Fruit fly (Drosophila melanogaster) whole organism, embryonic: Measurements from ENCODE around the gene Gr93a.

ENCODE experiments used
- Adf1 ChIP-seq: fragments of 200-800 bp; sonication (Bioruptor generic); IDR thresholded peaks from 2 replicates; pipeline ENCODE4 v1.3.6; 2022; ENCODE audit warnings: missing biosample characterization, missing genetic modification characterization
- Atf6 ChIP-seq: fragments of 200-800 bp; sonication (Bioruptor generic); IDR thresholded peaks from 2 replicates; pipeline ENCODE4 v1.3.6; 2022; ENCODE audit warnings: missing biosample characterization, missing genetic modification characterization
- Bdp1 ChIP-seq: fragments of 200-800 bp; sonication (Bioruptor generic); optimal IDR thresholded peaks from 3 replicates; lab custom pipeline; 2016; ENCODE audit warnings: missing biosample characterization, missing genetic modification characterization
- C15 ChIP-seq: fragments of 200-800 bp; sonication (Bioruptor generic); IDR thresholded peaks from 3 replicates; pipeline ENCODE4 v1.3.6; 2022; ENCODE audit warnings: missing biosample characterization, missing genetic modification characterization
- CG10147 ChIP-seq: fragments of 200-800 bp; sonication (Bioruptor generic); optimal IDR thresholded peaks from 2 replicates; lab custom pipeline; 2019; ENCODE audit warnings: missing biosample characterization, mild to moderate bottlenecking, missing genetic modification characterization, moderate library complexity
- CG1024 ChIP-seq: fragments of 200-800 bp; sonication (Bioruptor generic); IDR thresholded peaks from 2 replicates; pipeline ENCODE4 v1.3.6; 2022; ENCODE audit warnings: missing biosample characterization, missing genetic modification characterization
- CG10267 ChIP-seq: fragments of 200-800 bp; sonication (Bioruptor generic); optimal IDR thresholded peaks from 2 replicates; lab custom pipeline; 2018; ENCODE audit warnings: missing biosample characterization, mild to moderate bottlenecking, missing genetic modification characterization, moderate library complexity
- CG10366 ChIP-seq: fragments of 200-800 bp; sonication (Bioruptor generic); IDR thresholded peaks from 2 replicates; pipeline ENCODE4 v1.3.6; 2022; ENCODE audit warnings: missing biosample characterization, missing genetic modification characterization
- CG11093 ChIP-seq: fragments of 200-800 bp; sonication (Bioruptor generic); IDR thresholded peaks from 3 replicates; pipeline ENCODE4 v1.3.6; 2022; ENCODE audit warnings: missing biosample characterization, missing genetic modification characterization
- CG11560 ChIP-seq: fragments of 200-800 bp; sonication (Bioruptor generic); IDR thresholded peaks from 3 replicates; pipeline ENCODE4 v1.3.6; 2022; ENCODE audit warnings: missing biosample characterization, missing genetic modification characterization
- CG1233 ChIP-seq: fragments of 200-800 bp; sonication (Bioruptor generic); optimal IDR thresholded peaks from 4 replicates; lab custom pipeline; 2018; ENCODE audit warnings: missing biosample characterization, mild to moderate bottlenecking, missing genetic modification characterization
- CG15601 ChIP-seq: fragments of 200-800 bp; sonication (Bioruptor generic); optimal IDR thresholded peaks from 3 replicates; lab custom pipeline; 2019; ENCODE audit warnings: missing biosample characterization, mild to moderate bottlenecking, missing genetic modification characterization, moderate library complexity
- CG1832 ChIP-seq: fragments of 200-800 bp; sonication (Bioruptor generic); optimal IDR thresholded peaks from 2 replicates; lab custom pipeline; 2017; ENCODE audit warnings: missing biosample characterization, mild to moderate bottlenecking, missing genetic modification characterization, inconsistent platforms
- CG2116 ChIP-seq: fragments of 200-800 bp; sonication (Bioruptor generic); optimal IDR thresholded peaks from 3 replicates; lab custom pipeline; 2018; ENCODE audit warnings: missing biosample characterization, mild to moderate bottlenecking, missing genetic modification characterization
- CG2129 ChIP-seq: fragments of 200-800 bp; sonication (Bioruptor generic); IDR thresholded peaks from 2 replicates; pipeline ENCODE4 v1.3.6; 2022; ENCODE audit warnings: missing biosample characterization, missing genetic modification characterization; ENCODE audit not compliant: partially characterized antibody
- CG30020 ChIP-seq: fragments of 200-800 bp; optimal IDR thresholded peaks from 2 replicates; lab custom pipeline; 2019; ENCODE audit warnings: missing biosample characterization, mild to moderate bottlenecking, missing genetic modification characterization, moderate library complexity
- CG31224 ChIP-seq: fragments of 200-800 bp; sonication (Bioruptor generic); IDR thresholded peaks from 2 replicates; pipeline ENCODE4 v1.3.6; 2022; ENCODE audit warnings: missing biosample characterization, missing genetic modification characterization
- CG31441 ChIP-seq: fragments of 200-800 bp; sonication (Bioruptor generic); IDR thresholded peaks from 2 replicates; pipeline ENCODE4 v1.3.6; 2022; ENCODE audit warnings: missing biosample characterization, missing genetic modification characterization
- CG32767 ChIP-seq: fragments of 200-800 bp; sonication (Bioruptor generic); IDR thresholded peaks from 2 replicates; pipeline ENCODE4 v1.3.6; 2022; ENCODE audit warnings: missing biosample characterization, missing genetic modification characterization
- CG33213 ChIP-seq: fragments of 200-800 bp; sonication (Bioruptor generic); optimal IDR thresholded peaks from 3 replicates; lab custom pipeline; 2016; ENCODE audit warnings: missing biosample characterization, missing genetic modification characterization
- CG3407 ChIP-seq: fragments of 200-800 bp; sonication (Bioruptor generic); optimal IDR thresholded peaks from 2 replicates; lab custom pipeline; 2018; ENCODE audit warnings: missing biosample characterization, mild to moderate bottlenecking, missing genetic modification characterization
- CG3995 ChIP-seq: fragments of 200-800 bp; sonication (Bioruptor generic); optimal IDR thresholded peaks from 3 replicates; lab custom pipeline; 2016; ENCODE audit warnings: missing biosample characterization, missing genetic modification characterization
- CG4820 ChIP-seq: fragments of 200-800 bp; sonication (Bioruptor generic); optimal IDR thresholded peaks from 3 replicates; lab custom pipeline; 2016; ENCODE audit warnings: missing biosample characterization, missing genetic modification characterization
- CG8089 ChIP-seq: fragments of 200-800 bp; sonication (Bioruptor generic); optimal IDR thresholded peaks from 3 replicates; lab custom pipeline; 2016; ENCODE audit warnings: missing biosample characterization, missing genetic modification characterization
- CrebB ChIP-seq: fragments of 200-800 bp; sonication (Bioruptor generic); optimal IDR thresholded peaks from 3 replicates; lab custom pipeline; 2018; ENCODE audit warnings: missing biosample characterization, mild to moderate bottlenecking, missing genetic modification characterization
- Doc2 ChIP-seq: fragments of 200-800 bp; sonication (Bioruptor generic); IDR thresholded peaks from 2 replicates; pipeline ENCODE4 v1.3.6; 2022; ENCODE audit warnings: missing biosample characterization, missing genetic modification characterization
- E2f2 ChIP-seq: fragments of 200-800 bp; sonication (Bioruptor generic); IDR thresholded peaks from 2 replicates; pipeline ENCODE4 v1.3.6; 2022; ENCODE audit warnings: missing biosample characterization, missing genetic modification characterization
- HHEX ChIP-seq: fragments of 200-800 bp; sonication (Bioruptor generic); optimal IDR thresholded peaks from 3 replicates; lab custom pipeline; 2017; ENCODE audit warnings: missing biosample characterization, mild to moderate bottlenecking, missing genetic modification characterization, missing genetic modification reagents
- HmgZ ChIP-seq: fragments of 200-800 bp; sonication (Bioruptor generic); optimal IDR thresholded peaks from 2 replicates; lab custom pipeline; 2018; ENCODE audit warnings: missing biosample characterization, mild to moderate bottlenecking, missing genetic modification characterization
- Hr3 ChIP-seq: fragments of 200-800 bp; sonication (Bioruptor generic); optimal IDR thresholded peaks from 3 replicates; lab custom pipeline; 2016; ENCODE audit warnings: missing biosample characterization, missing genetic modification characterization
- MBD-R2 ChIP-seq: fragments of 200-800 bp; sonication (Bioruptor generic); IDR thresholded peaks from 2 replicates; pipeline ENCODE4 v1.3.6; 2022; ENCODE audit warnings: missing biosample characterization, missing genetic modification characterization
- Med ChIP-seq: fragments of 200-800 bp; sonication (Bioruptor generic); peaks from one replicate; lab custom pipeline; 2016; ENCODE audit warnings: missing biosample characterization, missing genetic modification characterization, mild to moderate bottlenecking, inconsistent platforms, moderate library complexity
- Mes4 ChIP-seq: fragments of 200-800 bp; sonication (Bioruptor generic); optimal IDR thresholded peaks from 2 replicates; lab custom pipeline; 2016; ENCODE audit warnings: missing biosample characterization, missing genetic modification characterization
- Sox102F ChIP-seq: fragments of 200-800 bp; sonication (Bioruptor generic); optimal IDR thresholded peaks from 2 replicates; lab custom pipeline; 2018; ENCODE audit warnings: missing biosample characterization, mild to moderate bottlenecking, missing genetic modification characterization, moderate library complexity
- Sry-β ChIP-seq: fragments of 200-800 bp; sonication (Bioruptor generic); optimal IDR thresholded peaks from 2 replicates; lab custom pipeline; 2018; ENCODE audit warnings: missing biosample characterization, mild to moderate bottlenecking, missing genetic modification characterization, moderate library complexity
- Tbp ChIP-seq: fragments of >200 bp; optimal IDR thresholded peaks from 2 replicates; lab custom pipeline; 2018; ENCODE audit warnings: missing biosample characterization, missing genetic modification characterization
- Vsx1 ChIP-seq: fragments of 200-800 bp; sonication (Bioruptor generic); optimal IDR thresholded peaks from 2 replicates; lab custom pipeline; 2017; ENCODE audit warnings: missing biosample characterization, mild to moderate bottlenecking, missing genetic modification characterization, missing genetic modification reagents
- bowl ChIP-seq: fragments of 200-800 bp; sonication (Bioruptor generic); IDR thresholded peaks from 2 replicates; pipeline ENCODE4 v1.3.6; 2022; ENCODE audit warnings: missing biosample characterization, missing genetic modification characterization
- cas ChIP-seq: fragments of 200-800 bp; sonication (Bioruptor generic); IDR thresholded peaks from 2 replicates; pipeline ENCODE4 v1.3.6; 2022; ENCODE audit warnings: missing biosample characterization, missing genetic modification characterization
- crc ChIP-seq: fragments of 200-800 bp; sonication (Bioruptor generic); optimal IDR thresholded peaks from 2 replicates; lab custom pipeline; 2016; ENCODE audit warnings: missing biosample characterization, missing genetic modification characterization
- dati ChIP-seq: fragments of 200-800 bp; sonication (Bioruptor generic); IDR thresholded peaks from 2 replicates; pipeline ENCODE4 v1.3.6; 2022; ENCODE audit warnings: missing biosample characterization, missing genetic modification characterization
- jumu ChIP-seq: fragments of 200-800 bp; sonication (Bioruptor generic); optimal IDR thresholded peaks from 3 replicates; lab custom pipeline; 2016; ENCODE audit warnings: missing biosample characterization, missing genetic modification characterization
- lbe ChIP-seq: fragments of 200-800 bp; sonication (Bioruptor generic); optimal IDR thresholded peaks from 2 replicates; lab custom pipeline; 2016; ENCODE audit warnings: missing biosample characterization, mild to moderate bottlenecking, missing genetic modification characterization
- lov ChIP-seq, 2 experiments: fragments of 200-800 bp in 1 of 2; fragments of >200 bp in 1 of 2; sonication (Bioruptor generic) in 1 of 2; IDR thresholded peaks in 1 of 2; optimal IDR thresholded peaks in 1 of 2; 2 replicates in 1 of 2; 3 replicates in 1 of 2; pipeline versions ENCODE4 v1.3.6 to Lab custom; 2017 to 2022; ENCODE audit warnings: missing biosample characterization in 1 of 2, missing genetic modification characterization in 1 of 2
- pita ChIP-seq: fragments of 200-800 bp; sonication (Bioruptor generic); optimal IDR thresholded peaks from 2 replicates; lab custom pipeline; 2017; ENCODE audit warnings: missing biosample characterization, mild to moderate bottlenecking, missing genetic modification characterization
- prd ChIP-seq, 3 experiments: fragments of >200 bp in 2 of 3; fragments of 200-800 bp in 1 of 3; sonication (Bioruptor generic) in 1 of 3; optimal IDR thresholded peaks in 2 of 3; IDR thresholded peaks in 1 of 3; 2 replicates in 2 of 3; 3 replicates in 1 of 3; pipeline versions ENCODE4 v1.3.6 to Lab custom; 2017 to 2022; ENCODE audit warnings: missing biosample characterization in 1 of 3, missing genetic modification characterization in 1 of 3
- run ChIP-seq: fragments of 200-800 bp; sonication (Bioruptor generic); optimal IDR thresholded peaks from 3 replicates; lab custom pipeline; 2018; ENCODE audit warnings: missing biosample characterization, mild to moderate bottlenecking, missing genetic modification characterization
- scrt ChIP-seq: fragments of 200-800 bp; sonication (Bioruptor generic); optimal IDR thresholded peaks from 2 replicates; lab custom pipeline; 2018; ENCODE audit warnings: missing biosample characterization, mild to moderate bottlenecking, missing genetic modification characterization, moderate library complexity
- sim ChIP-seq: fragments of 200-800 bp; sonication (Bioruptor generic); IDR thresholded peaks from 2 replicates; pipeline ENCODE4 v1.3.6; 2022; ENCODE audit warnings: missing biosample characterization, missing genetic modification characterization
- sug ChIP-seq: fragments of 200-800 bp; optimal IDR thresholded peaks from 2 replicates; lab custom pipeline; 2019; ENCODE audit warnings: missing biosample characterization, mild to moderate bottlenecking, missing genetic modification characterization, moderate library complexity
- usp ChIP-seq: fragments of >200 bp; optimal IDR thresholded peaks from 2 replicates; lab custom pipeline; 2017; ENCODE audit warnings: missing biosample characterization, missing genetic modification characterization

Gr93a gene

dm6 chr3R:21852579-21853233 lies 20.4 kb downstream of the Gr93a start (continued):
- peak; percentile 78 for TF ChIP-seq Med (GFP tag; lab: Kevin White, UChicago)
- no peak for TF ChIP-seq Bdp1 (GFP tag; lab: Kevin White, UChicago)
- TF ChIP-seq CG11560 (tag; lab: Robert Waterston, UW), result no peak
- peak; percentile 36 for TF ChIP-seq CG10147 (GFP tag; lab: Kevin White, UChicago)
- TF ChIP-seq CG33213 (GFP tag; lab: Kevin White, UChicago), result no peak
- TF ChIP-seq Vsx1, result no peak
- no peak for TF ChIP-seq MBD-R2 (GFP tag; lab: Robert Waterston, UW)
- TF ChIP-seq CG8089 (GFP tag; lab: Kevin White, UChicago), result no peak
- TF ChIP-seq CG2116 (GFP tag; lab: Kevin White, UChicago), result no peak
- TF ChIP-seq CG4820 (GFP tag; lab: Kevin White, UChicago), result no peak
- TF ChIP-seq CG1233 (GFP tag; lab: Kevin White, UChicago), result no peak
- no peak for TF ChIP-seq bowl (GFP tag; lab: Robert Waterston, UW)
- TF ChIP-seq C15, result no peak
- TF ChIP-seq CG11093 (GFP tag; lab: Robert Waterston, UW), result no peak
- TF ChIP-seq CG1024 (GFP tag; lab: Robert Waterston, UW), result no peak
- TF ChIP-seq CG15601, result no peak
- no peak for TF ChIP-seq crc (GFP tag; lab: Kevin White, UChicago)
- TF ChIP-seq Mes4 (GFP tag; lab: Kevin White, UChicago), result no peak
- no peak for TF ChIP-seq CG1832 (GFP tag; lab: Kevin White, UChicago)
- no peak for TF ChIP-seq cas (GFP tag; lab: Robert Waterston, UW)
- TF ChIP-seq Adf1 (GFP tag; lab: Robert Waterston, UW), result no peak
- no peak for TF ChIP-seq E2f2
- TF ChIP-seq CG2129 (GFP tag; lab: Robert Waterston, UW), result no peak
- no peak for TF ChIP-seq jumu
- TF ChIP-seq Doc2 (GFP tag; lab: Robert Waterston, UW), result no peak
- TF ChIP-seq HHEX (GFP tag; lab: Kevin White, UChicago), result no peak
- peak; percentile 6 for TF ChIP-seq CG10267 (tag; lab: Kevin White, UChicago)
- TF ChIP-seq CG30020, result no peak
- TF ChIP-seq usp (GFP tag; lab: Kevin White, UChicago), result no peak
- no peak for TF ChIP-seq dati
- peak; percentile 12 for TF ChIP-seq sug
- no peak for TF ChIP-seq CG3995
- peak; percentile 31; the same call in 1 of the 2 replicates for TF ChIP-seq CG31441 (GFP tag; lab: Robert Waterston, UW)
- no peak for TF ChIP-seq sim (GFP tag; lab: Robert Waterston, UW)
- TF ChIP-seq lov (optimal IDR thresholded peaks at IDR 0.05; lab: Kevin White, UChicago), result no peak
- no peak for TF ChIP-seq lov (GFP tag; IDR thresholded peaks at IDR 0.05; lab: Robert Waterston, UW)
- TF ChIP-seq scrt (GFP tag; lab: Kevin White, UChicago), result no peak
- TF ChIP-seq Atf6 (GFP tag; lab: Robert Waterston, UW), result peak; percentile 59; the same call in 1 of the 2 replicates
- TF ChIP-seq pita (GFP tag; lab: Kevin White, UChicago), result no peak
- TF ChIP-seq prd (optimal IDR thresholded peaks at IDR 0.05; lab: Kevin White, UChicago), result no peak
- TF ChIP-seq prd (GFP tag; IDR thresholded peaks at IDR 0.05; lab: Robert Waterston, UW), result no peak
- TF ChIP-seq Sry-β (GFP tag; lab: Kevin White, UChicago), result no peak
- no peak for TF ChIP-seq Tbp
- no peak for TF ChIP-seq CG10366 (GFP tag; lab: Robert Waterston, UW)
- TF ChIP-seq lbe (GFP tag; lab: Kevin White, UChicago), result no peak
- TF ChIP-seq CG31224 (GFP tag; lab: Robert Waterston, UW), result no peak
- TF ChIP-seq Sox102F (GFP tag; lab: Kevin White, UChicago), result no peak
- no peak for TF ChIP-seq run (tag; lab: Kevin White, UChicago)
- no peak for TF ChIP-seq HmgZ (tag; lab: Kevin White, UChicago)
- TF ChIP-seq CG3407 (GFP tag; lab: Kevin White, UChicago), result no peak
- no peak for TF ChIP-seq CG32767
- TF ChIP-seq CrebB (tag; lab: Kevin White, UChicago), result no peak
- no peak for TF ChIP-seq Hr3 (GFP tag; lab: Kevin White, UChicago)
